Fruit fly (Drosophila melanogaster): Measurements from ENCODE around the gene CG15531.
A peak's percentile ranks its signal among the peaks of the same experiment; 100 is the strongest.

The CG15531 gene

DNA sequence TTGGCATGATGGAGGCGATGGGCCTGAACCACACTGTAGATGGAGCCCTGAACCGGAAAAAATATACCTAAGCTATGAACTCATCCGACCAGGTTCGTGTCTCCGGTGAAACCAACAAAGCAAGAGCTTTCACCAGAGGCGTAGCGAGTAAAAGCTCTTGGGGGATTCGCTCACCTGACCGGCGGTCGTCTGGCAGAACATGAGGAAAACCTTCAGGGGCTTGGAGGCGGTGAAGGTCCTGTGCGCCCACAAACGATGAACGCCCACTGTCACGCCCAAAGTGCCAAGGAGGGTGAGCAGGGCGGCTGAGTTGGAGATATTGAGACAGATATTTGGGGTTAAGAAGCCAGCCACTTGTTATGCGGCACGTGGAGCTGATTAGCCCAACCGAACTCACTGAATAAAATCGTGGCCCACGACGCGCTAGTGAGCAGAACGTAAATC lies 400 bp downstream of the CG15531 start (continued):
- TF ChIP-seq wek (GFP tag; optimal IDR thresholded peaks at IDR 0.05), result no peak
- no peak for TF ChIP-seq dati (GFP tag; IDR thresholded peaks at IDR 0.05)
- TF ChIP-seq seq (GFP tag; IDR thresholded peaks at IDR 0.05), result peak; percentile 45; the same call in 1 of the 2 replicates
- TF ChIP-seq fd102C (GFP tag; optimal IDR thresholded peaks at IDR 0.05), result no peak
- peak; percentile 58 for TF ChIP-seq bcd (GFP tag; optimal IDR thresholded peaks at IDR 0.05)
- no peak for TF ChIP-seq Sox100B (GFP tag; optimal IDR thresholded peaks at IDR 0.05)
- TF ChIP-seq da (GFP tag; optimal IDR thresholded peaks at IDR 0.05), result no peak
- TF ChIP-seq CG32532 (GFP tag; IDR thresholded peaks at IDR 0.05), result peak; percentile 82
- TF ChIP-seq CG8944 (GFP tag; optimal IDR thresholded peaks at IDR 0.05), result peak; percentile 47
- TF ChIP-seq CG10543 (GFP tag; optimal IDR thresholded peaks at IDR 0.05), result peak; percentile 67
- TF ChIP-seq nmo (GFP tag; optimal IDR thresholded peaks at IDR 0.05), result no peak
- TF ChIP-seq cg (GFP tag; optimal IDR thresholded peaks at IDR 0.05), result no peak
- TF ChIP-seq CG14667 (GFP tag; IDR thresholded peaks at IDR 0.05), result 0 out of 2 replicates have a peak, but pooled peaks have one; percentile 20
- peak; percentile 8 for TF ChIP-seq Usf (GFP tag; optimal IDR thresholded peaks at IDR 0.05)
- TF ChIP-seq CG12299 (tag; optimal IDR thresholded peaks at IDR 0.05), result no peak
- TF ChIP-seq CG15601 (tag; optimal IDR thresholded peaks at IDR 0.05), result peak; percentile 40
- TF ChIP-seq Poxn (GFP tag; IDR thresholded peaks at IDR 0.05), result no peak
- TF ChIP-seq dmrt99B (tag; optimal IDR thresholded peaks at IDR 0.05), result peak; percentile 2
- no peak for TF ChIP-seq tup (GFP tag; optimal IDR thresholded peaks at IDR 0.05)
- TF ChIP-seq CG30403 (GFP tag; optimal IDR thresholded peaks at IDR 0.05), result peak; percentile 36
- no peak for TF ChIP-seq sna (GFP tag; IDR thresholded peaks at IDR 0.05; ENCODE audit: partially characterized antibody)
- TF ChIP-seq cwo (GFP tag; optimal IDR thresholded peaks at IDR 0.05), result peak; percentile 58
- TF ChIP-seq CG6254 (GFP tag; optimal IDR thresholded peaks at IDR 0.05), result no peak
- no peak for TF ChIP-seq odd (GFP tag; optimal IDR thresholded peaks at IDR 0.05)
- no peak for TF ChIP-seq CG1024 (GFP tag; IDR thresholded peaks at IDR 0.05)
- 0 out of 2 replicates have a peak, but pooled peaks have one; percentile 27 for TF ChIP-seq Nf-YA (GFP tag; IDR thresholded peaks at IDR 0.05)
- peak; percentile 76 for TF ChIP-seq lab (GFP tag; optimal IDR thresholded peaks at IDR 0.05)
- peak; percentile 45; the same call in 1 of the 3 replicates for TF ChIP-seq H15 (GFP tag; IDR thresholded peaks at IDR 0.05)
- TF ChIP-seq Hr3 (GFP tag; optimal IDR thresholded peaks at IDR 0.05), result no peak
- no peak for TF ChIP-seq CG1832 (GFP tag; optimal IDR thresholded peaks at IDR 0.05)
- TF ChIP-seq CG10959 (GFP tag; IDR thresholded peaks at IDR 0.05), result no peak
- no peak for TF ChIP-seq CG3726 (GFP tag; IDR thresholded peaks at IDR 0.05)
- no peak for TF ChIP-seq CG32767 (GFP tag; IDR thresholded peaks at IDR 0.05)
- TF ChIP-seq corto (GFP tag; optimal IDR thresholded peaks at IDR 0.05), result no peak
- TF ChIP-seq bbx (GFP tag; IDR thresholded peaks at IDR 0.05; ENCODE audit: partially characterized antibody), result no peak
- TF ChIP-seq CG7745 (tag; optimal IDR thresholded peaks at IDR 0.05), result no peak
- no peak for TF ChIP-seq CG7357 (GFP tag; IDR thresholded peaks at IDR 0.05)
- peak; percentile 42 for TF ChIP-seq tin (GFP tag; optimal IDR thresholded peaks at IDR 0.05)
- TF ChIP-seq CG4404 (GFP tag; IDR thresholded peaks at IDR 0.05), result no peak
- no peak for TF ChIP-seq danr (GFP tag; IDR thresholded peaks at IDR 0.05)
- TF ChIP-seq pum (GFP tag; optimal IDR thresholded peaks at IDR 0.05), result no peak
- peak; percentile 57 for TF ChIP-seq caup (GFP tag; optimal IDR thresholded peaks at IDR 0.05; ENCODE audit: severe bottlenecking)
- TF ChIP-seq Hr51 (GFP tag; optimal IDR thresholded peaks at IDR 0.05), result peak; percentile 21 to 32
- no peak for TF ChIP-seq gro (GFP tag; optimal IDR thresholded peaks at IDR 0.05)
- peak; percentile 68 for TF ChIP-seq sob (GFP tag; IDR thresholded peaks at IDR 0.05)
- TF ChIP-seq Sox102F (GFP tag; optimal IDR thresholded peaks at IDR 0.05), result no peak
- TF ChIP-seq oc (tag; optimal IDR thresholded peaks at IDR 0.05), result no peak
- no peak for TF ChIP-seq crol (GFP tag; IDR thresholded peaks at IDR 0.05)
- TF ChIP-seq CG10565 (GFP tag; optimal IDR thresholded peaks at IDR 0.05), result no peak
- TF ChIP-seq CG8359 (GFP tag; optimal IDR thresholded peaks at IDR 0.05; ENCODE audit: borderline replicate concordance), result no peak

Data from whole organism, embryonic.